Fruit fly (Drosophila melanogaster) whole organism, embryonic: ENCODE data around the gene CG10333.
A peak's percentile ranks its signal among the peaks of the same experiment; 100 is the strongest.

ENCODE experiments used
- Abd-B ChIP-seq: fragments of 200-800 bp; sonication (Bioruptor generic); optimal IDR thresholded peaks from 2 replicates; lab custom pipeline; 2018; ENCODE audit warnings: missing biosample characterization, mild to moderate bottlenecking, missing genetic modification characterization, moderate library complexity
- Adf1 ChIP-seq: fragments of 200-800 bp; sonication (Bioruptor generic); IDR thresholded peaks from 2 replicates; pipeline ENCODE4 v1.3.6; 2022; ENCODE audit warnings: missing biosample characterization, missing genetic modification characterization
- Antp ChIP-seq: fragments of 200-800 bp; sonication (Bioruptor generic); optimal IDR thresholded peaks from 3 replicates; lab custom pipeline; 2016; ENCODE audit warnings: missing biosample characterization, missing genetic modification characterization
- B-H1 ChIP-seq: fragments of 200-800 bp; sonication (Bioruptor generic); IDR thresholded peaks from 3 replicates; pipeline ENCODE4 v1.3.6; 2022; ENCODE audit warnings: missing biosample characterization, missing genetic modification characterization
- CG10979 ChIP-seq: fragments of 200-800 bp; sonication (Bioruptor generic); optimal IDR thresholded peaks from 2 replicates; lab custom pipeline; 2018; ENCODE audit warnings: missing biosample characterization, mild to moderate bottlenecking, missing genetic modification characterization, moderate library complexity
- CG12071 ChIP-seq: fragments of 200-800 bp; sonication (Bioruptor generic); optimal IDR thresholded peaks from 3 replicates; lab custom pipeline; 2018; ENCODE audit warnings: missing biosample characterization, mild to moderate bottlenecking, missing genetic modification characterization
- CG12942 ChIP-seq: fragments of 200-800 bp; sonication (Bioruptor generic); optimal IDR thresholded peaks from 3 replicates; lab custom pipeline; 2016; ENCODE audit warnings: missing biosample characterization, missing genetic modification characterization
- CG14710 ChIP-seq: fragments of 200-800 bp; sonication (Bioruptor generic); optimal IDR thresholded peaks from 3 replicates; lab custom pipeline; 2019; ENCODE audit warnings: missing biosample characterization, mild to moderate bottlenecking, missing genetic modification characterization, moderate library complexity
- CG14860 ChIP-seq: fragments of 200-800 bp; sonication (Bioruptor generic); IDR thresholded peaks from 3 replicates; pipeline ENCODE4 v1.3.6; 2022; ENCODE audit warnings: missing biosample characterization, missing genetic modification characterization; ENCODE audit not compliant: partially characterized antibody
- CG16813 ChIP-seq: fragments of 200-800 bp; sonication (Bioruptor generic); IDR thresholded peaks from 3 replicates; pipeline ENCODE4 v1.3.6; 2022; ENCODE audit warnings: missing biosample characterization, missing genetic modification characterization; ENCODE audit not compliant: partially characterized antibody
- CG17568 ChIP-seq: fragments of 200-800 bp; sonication (Bioruptor generic); optimal IDR thresholded peaks from 2 replicates; lab custom pipeline; 2018; ENCODE audit warnings: missing biosample characterization, mild to moderate bottlenecking, missing genetic modification characterization, moderate library complexity
- CG18619 ChIP-seq: fragments of 200-800 bp; sonication (Bioruptor generic); optimal IDR thresholded peaks from 3 replicates; lab custom pipeline; 2017; ENCODE audit warnings: missing biosample characterization, mild to moderate bottlenecking, missing genetic modification characterization
- CG2120 ChIP-seq: fragments of 200-800 bp; sonication (Bioruptor generic); optimal IDR thresholded peaks from 3 replicates; lab custom pipeline; 2016; ENCODE audit warnings: missing biosample characterization, missing genetic modification characterization
- CG34376 ChIP-seq: fragments of 200-800 bp; sonication (Bioruptor generic); optimal IDR thresholded peaks from 2 replicates; lab custom pipeline; 2018; ENCODE audit warnings: missing biosample characterization, mild to moderate bottlenecking, missing genetic modification characterization
- CG4424 ChIP-seq: fragments of 200-800 bp; sonication (Bioruptor generic); optimal IDR thresholded peaks from 3 replicates; lab custom pipeline; 2016; ENCODE audit warnings: missing biosample characterization, missing genetic modification characterization
- CG5953 ChIP-seq: fragments of 200-800 bp; sonication (Bioruptor generic); IDR thresholded peaks from 2 replicates; pipeline ENCODE4 v1.3.6; 2022; ENCODE audit warnings: missing biosample characterization, missing genetic modification characterization
- CG6654 ChIP-seq: fragments of 200-800 bp; sonication (Bioruptor generic); optimal IDR thresholded peaks from 2 replicates; lab custom pipeline; 2017; ENCODE audit warnings: missing biosample characterization, mild to moderate bottlenecking, missing genetic modification characterization
- CG9817 ChIP-seq: fragments of 200-800 bp; sonication (Bioruptor generic); optimal IDR thresholded peaks from 2 replicates; lab custom pipeline; 2018; ENCODE audit warnings: missing biosample characterization, mild to moderate bottlenecking, missing genetic modification characterization, moderate library complexity
- CoRest ChIP-seq: fragments of 200-800 bp; sonication (Bioruptor generic); optimal IDR thresholded peaks from 3 replicates; lab custom pipeline; 2018; ENCODE audit warnings: missing biosample characterization, mild to moderate bottlenecking, missing genetic modification characterization, moderate library complexity
- Dp ChIP-seq: fragments of 200-800 bp; sonication (Bioruptor generic); optimal IDR thresholded peaks from 2 replicates; lab custom pipeline; 2018; ENCODE audit warnings: missing biosample characterization, mild to moderate bottlenecking, missing genetic modification characterization, moderate library complexity
- ERR ChIP-seq: fragments of 200-800 bp; sonication (Bioruptor generic); optimal IDR thresholded peaks from 2 replicates; lab custom pipeline; 2016; ENCODE audit warnings: missing biosample characterization, missing genetic modification characterization
- HLH3B ChIP-seq: fragments of 200-800 bp; sonication (Bioruptor generic); IDR thresholded peaks from 2 replicates; pipeline ENCODE4 v1.3.6; 2022; ENCODE audit warnings: missing biosample characterization, missing genetic modification characterization
- Hr51 ChIP-seq, 2 experiments: fragments of 200-800 bp; sonication (Bioruptor generic); optimal IDR thresholded peaks; 2 replicates in 1 of 2; 3 replicates in 1 of 2; lab custom pipeline; 2016 to 2018; ENCODE audit warnings: missing biosample characterization in 2 of 2, missing genetic modification characterization in 2 of 2, mild to moderate bottlenecking in 1 of 2, moderate library complexity in 1 of 2
- Hr78 ChIP-seq, 2 experiments: fragments of 200-800 bp in 1 of 2; fragments of >200 bp in 1 of 2; sonication (Bioruptor generic) in 1 of 2; optimal IDR thresholded peaks; 2 replicates each; lab custom pipeline; 2017 to 2019; ENCODE audit warnings: missing biosample characterization in 2 of 2, missing genetic modification characterization in 2 of 2, mild to moderate bottlenecking in 1 of 2, moderate library complexity in 1 of 2
- Max ChIP-seq: fragments of 200-800 bp; sonication (Bioruptor generic); optimal IDR thresholded peaks from 2 replicates; lab custom pipeline; 2016; ENCODE audit warnings: missing biosample characterization, mild to moderate bottlenecking, missing genetic modification characterization
- Pdp1 ChIP-seq, 2 experiments: fragments of 200-800 bp; sonication (Bioruptor generic); optimal IDR thresholded peaks; 3 replicates each; lab custom pipeline; 2016; ENCODE audit warnings: missing biosample characterization in 2 of 2, missing genetic modification characterization in 2 of 2, mild to moderate bottlenecking in 1 of 2, moderate library complexity in 1 of 2
- Sry-β ChIP-seq: fragments of 200-800 bp; sonication (Bioruptor generic); optimal IDR thresholded peaks from 2 replicates; lab custom pipeline; 2018; ENCODE audit warnings: missing biosample characterization, mild to moderate bottlenecking, missing genetic modification characterization, moderate library complexity
- aop ChIP-seq: fragments of 200-800 bp; sonication (Bioruptor generic); IDR thresholded peaks from 2 replicates; pipeline ENCODE4 v1.3.6; 2022; ENCODE audit warnings: missing biosample characterization, missing genetic modification characterization
- ato ChIP-seq: fragments of 200-800 bp; sonication (Bioruptor generic); IDR thresholded peaks from 2 replicates; pipeline ENCODE4 v1.3.6; 2022; ENCODE audit warnings: missing biosample characterization, missing genetic modification characterization; ENCODE audit not compliant: partially characterized antibody
- bowl ChIP-seq: fragments of 200-800 bp; sonication (Bioruptor generic); IDR thresholded peaks from 2 replicates; pipeline ENCODE4 v1.3.6; 2022; ENCODE audit warnings: missing biosample characterization, missing genetic modification characterization
- cad ChIP-seq: fragments of >200 bp; optimal IDR thresholded peaks from 2 replicates; lab custom pipeline; 2017; ENCODE audit warnings: missing biosample characterization, missing genetic modification characterization
- cato ChIP-seq: fragments of 200-800 bp; sonication (Bioruptor generic); optimal IDR thresholded peaks from 2 replicates; lab custom pipeline; 2016; ENCODE audit warnings: missing biosample characterization, missing genetic modification characterization, borderline replicate concordance
- cg ChIP-seq: fragments of 200-800 bp; sonication (Bioruptor generic); optimal IDR thresholded peaks from 3 replicates; lab custom pipeline; 2019; ENCODE audit warnings: missing biosample characterization, mild to moderate bottlenecking, missing genetic modification characterization, moderate library complexity
- chn ChIP-seq: fragments of 200-800 bp; sonication (Bioruptor generic); optimal IDR thresholded peaks from 2 replicates; lab custom pipeline; 2016; ENCODE audit warnings: missing biosample characterization, missing genetic modification characterization
- dmrt99B ChIP-seq: fragments of 200-800 bp; sonication (Bioruptor generic); optimal IDR thresholded peaks from 2 replicates; lab custom pipeline; 2018; ENCODE audit warnings: missing biosample characterization, mild to moderate bottlenecking, missing genetic modification characterization, moderate library complexity
- esg ChIP-seq: fragments of 200-800 bp; sonication (Bioruptor generic); conservative IDR thresholded peaks from 2 replicates; pipeline ENCODE4 v1.3.6; 2022; ENCODE audit warnings: missing biosample characterization, missing genetic modification characterization
- fd102C ChIP-seq: fragments of 200-800 bp; sonication (Bioruptor generic); optimal IDR thresholded peaks from 2 replicates; lab custom pipeline; 2018; ENCODE audit warnings: missing biosample characterization, mild to moderate bottlenecking, missing genetic modification characterization, moderate library complexity
- gcm ChIP-seq: fragments of 200-800 bp; sonication (Bioruptor generic); optimal IDR thresholded peaks from 2 replicates; lab custom pipeline; 2019; ENCODE audit warnings: missing biosample characterization, mild to moderate bottlenecking, missing genetic modification characterization, moderate library complexity
- gt ChIP-seq: fragments of 200-800 bp; sonication (Bioruptor generic); IDR thresholded peaks from 2 replicates; pipeline ENCODE4 v1.3.6; 2022; ENCODE audit warnings: missing biosample characterization, missing genetic modification characterization
- h ChIP-seq: fragments of >200 bp; optimal IDR thresholded peaks from 2 replicates; lab custom pipeline; 2017
- lab ChIP-seq: fragments of 200-800 bp; sonication (Bioruptor generic); optimal IDR thresholded peaks from 3 replicates; lab custom pipeline; 2017; ENCODE audit warnings: missing biosample characterization, missing genetic modification characterization, mild to moderate bottlenecking, moderate library complexity, missing genetic modification reagents
- mirr ChIP-seq: fragments of 200-800 bp; sonication (Bioruptor generic); optimal IDR thresholded peaks from 3 replicates; lab custom pipeline; 2018; ENCODE audit warnings: missing biosample characterization, mild to moderate bottlenecking, missing genetic modification characterization
- otp ChIP-seq: fragments of 200-800 bp; sonication (Bioruptor generic); IDR thresholded peaks from 3 replicates; pipeline ENCODE4, ENCODE4 v1.3.6; 2022; ENCODE audit warnings: missing biosample characterization, missing genetic modification characterization
- ranshi ChIP-seq: fragments of 200-800 bp; sonication (Bioruptor generic); IDR thresholded peaks from 2 replicates; pipeline ENCODE4 v1.3.6; 2022; ENCODE audit warnings: missing biosample characterization, missing genetic modification characterization
- salm ChIP-seq: fragments of 200-800 bp; sonication (Bioruptor generic); optimal IDR thresholded peaks from 2 replicates; lab custom pipeline; 2018; ENCODE audit warnings: missing biosample characterization, mild to moderate bottlenecking, missing genetic modification characterization
- sd ChIP-seq: fragments of 200-800 bp; sonication (Bioruptor generic); optimal IDR thresholded peaks from 3 replicates; lab custom pipeline; 2018; ENCODE audit warnings: missing biosample characterization, mild to moderate bottlenecking, missing genetic modification characterization, moderate library complexity
- sim ChIP-seq: fragments of 200-800 bp; sonication (Bioruptor generic); IDR thresholded peaks from 2 replicates; pipeline ENCODE4 v1.3.6; 2022; ENCODE audit warnings: missing biosample characterization, missing genetic modification characterization
- stwl ChIP-seq: fragments of 200-800 bp; sonication (Bioruptor generic); optimal IDR thresholded peaks from 3 replicates; lab custom pipeline; 2018; ENCODE audit warnings: missing biosample characterization, mild to moderate bottlenecking, missing genetic modification characterization, moderate library complexity
- trh ChIP-seq: fragments of 200-800 bp; sonication (Bioruptor generic); optimal IDR thresholded peaks from 2 replicates; lab custom pipeline; 2016; ENCODE audit warnings: missing biosample characterization, missing genetic modification characterization
- wdn ChIP-seq: fragments of 200-800 bp; sonication (Bioruptor generic); IDR thresholded peaks from 2 replicates; pipeline ENCODE4 v1.3.6; 2022; ENCODE audit warnings: missing biosample characterization, missing genetic modification characterization

The CG10333 gene

dm6 chr2L:18567563-18567962 lies 39.1 kb upstream of the CG10333 start (continued):
- 0 out of 3 replicates have a peak, but pooled peaks have one; percentile 38 for TF ChIP-seq otp
- TF ChIP-seq Pdp1 (GFP tag; optimal IDR thresholded peaks at IDR 0.05; lab: Kevin White, UChicago), result peak; percentile 12 to 32
- TF ChIP-seq aop (GFP tag; lab: Robert Waterston, UW), result no peak
- TF ChIP-seq Sry-β, result no peak
- no peak for TF ChIP-seq fd102C (GFP tag; lab: Kevin White, UChicago)
- no peak for TF ChIP-seq HLH3B (GFP tag; lab: Robert Waterston, UW)
- TF ChIP-seq wdn (GFP tag; lab: Robert Waterston, UW), result no peak
- peak; percentile 13 for TF ChIP-seq ERR (GFP tag; lab: Kevin White, UChicago)
- TF ChIP-seq CG6654 (GFP tag; lab: Kevin White, UChicago), result no peak
- TF ChIP-seq trh (GFP tag; lab: Kevin White, UChicago), result peak; percentile 23
- TF ChIP-seq salm, result no peak
- TF ChIP-seq CG17568, result peak; percentile 68
- peak in 1 of 2 experiments; percentile 30 for TF ChIP-seq Hr51 (GFP tag; optimal IDR thresholded peaks at IDR 0.05; lab: Kevin White, UChicago)
- peak; percentile 5 for TF ChIP-seq mirr (GFP tag; lab: Kevin White, UChicago)
- TF ChIP-seq stwl, result no peak
- peak; percentile 10 for TF ChIP-seq sd
- no peak; the same call in 2 of the 3 replicates for TF ChIP-seq B-H1 (GFP tag; lab: Robert Waterston, UW)
- TF ChIP-seq CG12071 (GFP tag; lab: Kevin White, UChicago), result peak; percentile 62
- TF ChIP-seq ranshi (GFP tag; lab: Robert Waterston, UW), result peak; percentile 39; the same call in 1 of the 2 replicates
- no peak for TF ChIP-seq CG34376 (GFP tag; lab: Kevin White, UChicago)
- TF ChIP-seq bowl (GFP tag; lab: Robert Waterston, UW), result no peak
- TF ChIP-seq Max, result no peak
- no peak for TF ChIP-seq CG10979 (tag; lab: Kevin White, UChicago)
- TF ChIP-seq sim, result no peak
- TF ChIP-seq cg (GFP tag; lab: Kevin White, UChicago), result no peak
- TF ChIP-seq gcm (GFP tag; lab: Kevin White, UChicago), result no peak
- peak; percentile 87 for TF ChIP-seq lab (GFP tag; lab: Kevin White, UChicago)
- TF ChIP-seq Antp (GFP tag; lab: Kevin White, UChicago), result peak; percentile 10
- peak; percentile 64 for TF ChIP-seq CG18619 (GFP tag; lab: Kevin White, UChicago)
- peak; percentile 74 for TF ChIP-seq CG2120
- TF ChIP-seq Adf1 (GFP tag; lab: Robert Waterston, UW), result no peak
- peak; percentile 11 for TF ChIP-seq CG12942 (GFP tag; lab: Kevin White, UChicago)
- TF ChIP-seq Abd-B (GFP tag; lab: Kevin White, UChicago), result no peak
- no peak for TF ChIP-seq h (lab: Kevin White, UChicago)
- no peak for TF ChIP-seq cato (GFP tag; lab: Kevin White, UChicago)
- TF ChIP-seq dmrt99B (tag; lab: Kevin White, UChicago), result peak; percentile 34
- TF ChIP-seq CG9817, result peak; percentile 37
- TF ChIP-seq Dp (GFP tag; lab: Kevin White, UChicago), result no peak
- TF ChIP-seq CG4424 (GFP tag; lab: Kevin White, UChicago), result no peak
- no peak for TF ChIP-seq CG5953 (GFP tag; lab: Robert Waterston, UW)
- peak; percentile 9 for TF ChIP-seq CoRest (tag; lab: Kevin White, UChicago)
- no peak for TF ChIP-seq chn (GFP tag; lab: Kevin White, UChicago)
- no peak for TF ChIP-seq gt (GFP tag; lab: Robert Waterston, UW)
- TF ChIP-seq CG14860, result no peak
- TF ChIP-seq CG16813 (GFP tag; lab: Robert Waterston, UW), result no peak
- no peak for TF ChIP-seq CG14710
- TF ChIP-seq Hr78 (GFP tag; optimal IDR thresholded peaks at IDR 0.05; lab: Kevin White, UChicago), result no peak
- no peak for TF ChIP-seq esg
- TF ChIP-seq cad, result no peak
- no peak for TF ChIP-seq ato
